Worm (Caenorhabditis elegans): ENCODE data around the gene col-101.

DNA sequence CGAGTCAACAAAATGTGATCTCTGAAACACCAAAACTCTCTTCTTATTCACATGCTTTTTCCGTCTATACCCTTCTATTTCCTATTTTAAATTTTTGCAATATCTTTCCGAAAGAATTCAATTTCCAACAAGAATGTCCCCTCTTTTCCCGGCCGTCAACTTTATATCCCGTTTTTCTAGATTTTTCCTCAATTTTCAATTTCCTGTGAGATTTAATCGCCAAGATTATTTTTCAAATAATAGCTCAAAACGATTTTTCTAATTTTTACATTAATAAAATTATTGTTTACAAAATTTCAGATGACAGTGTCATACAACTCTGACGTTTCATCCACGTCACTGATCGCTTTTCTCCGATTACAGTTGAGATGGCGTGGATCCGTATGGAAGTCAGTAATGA lies 43.5 kb downstream of the col-101 start, which contains the start of gene best-19:
- TF ChIP-seq him-1 (tag; optimal IDR thresholded peaks at IDR 0.05) = no peak
- no peak for TF ChIP-seq W03F9.2 (tag; optimal IDR thresholded peaks at IDR 0.05)
- TF ChIP-seq dao-5 (tag; optimal IDR thresholded peaks at IDR 0.05) = no peak

Measured in whole organism, L4/young adult.